Fruit fly (Drosophila melanogaster) whole organism, prepupa: ENCODE results near the gene scramb1.

ENCODE experiments used
- CG10631 ChIP-seq: fragments of 200-800 bp; sonication (Bioruptor generic); optimal IDR thresholded peaks from 2 replicates; lab custom pipeline; 2016; ENCODE audit warnings: missing biosample characterization, missing genetic modification characterization
- CG10669 ChIP-seq: fragments of 200-800 bp; sonication (Bioruptor generic); optimal IDR thresholded peaks from 3 replicates; lab custom pipeline; 2018; ENCODE audit warnings: missing biosample characterization, mild to moderate bottlenecking, missing genetic modification characterization, moderate library complexity
- CG11762 ChIP-seq: fragments of 200-800 bp; sonication (Bioruptor generic); optimal IDR thresholded peaks from 3 replicates; lab custom pipeline; 2016; ENCODE audit warnings: missing biosample characterization, missing genetic modification characterization; ENCODE audit not compliant: insufficient read depth
- CG11902 ChIP-seq: fragments of 200-800 bp; sonication (Bioruptor generic); optimal IDR thresholded peaks from 3 replicates; lab custom pipeline; 2016; ENCODE audit warnings: missing biosample characterization, missing genetic modification characterization
- CG15336 ChIP-seq: fragments of 200-800 bp; sonication (Bioruptor generic); IDR thresholded peaks from 2 replicates; pipeline ENCODE4 v1.3.6; 2022; ENCODE audit warnings: missing biosample characterization, missing genetic modification characterization
- CG16779 ChIP-seq: fragments of 200-800 bp; sonication (Bioruptor generic); optimal IDR thresholded peaks from 3 replicates; lab custom pipeline; 2017; ENCODE audit warnings: missing biosample characterization, mild to moderate bottlenecking, missing genetic modification characterization
- CG3032 ChIP-seq: fragments of 200-800 bp; optimal IDR thresholded peaks from 2 replicates; lab custom pipeline; 2019; ENCODE audit warnings: missing biosample characterization, mild to moderate bottlenecking, missing genetic modification characterization, moderate library complexity
- CG31627 ChIP-seq: fragments of 200-800 bp; sonication (Bioruptor generic); optimal IDR thresholded peaks from 3 replicates; lab custom pipeline; 2016; ENCODE audit warnings: missing biosample characterization, missing genetic modification characterization
- CG3919 ChIP-seq: fragments of 200-800 bp; sonication (Bioruptor generic); optimal IDR thresholded peaks from 3 replicates; lab custom pipeline; 2016; ENCODE audit warnings: missing biosample characterization, missing genetic modification characterization
- CG4318 ChIP-seq: fragments of 200-800 bp; sonication (Bioruptor generic); optimal IDR thresholded peaks from 3 replicates; lab custom pipeline; 2017; ENCODE audit warnings: missing biosample characterization, mild to moderate bottlenecking, missing genetic modification characterization
- CG6163 ChIP-seq: fragments of 200-800 bp; sonication (Bioruptor generic); IDR thresholded peaks from 3 replicates; pipeline ENCODE4 v1.3.6; 2022; ENCODE audit warnings: missing biosample characterization, missing genetic modification characterization
- CG6792 ChIP-seq: fragments of 200-800 bp; sonication (Bioruptor generic); optimal IDR thresholded peaks from 3 replicates; lab custom pipeline; 2016; ENCODE audit warnings: missing biosample characterization, missing genetic modification characterization
- CG6854 ChIP-seq: fragments of 200-800 bp; sonication (Bioruptor generic); optimal IDR thresholded peaks from 2 replicates; lab custom pipeline; 2017; ENCODE audit warnings: missing biosample characterization, mild to moderate bottlenecking, missing genetic modification characterization
- CG7368 ChIP-seq: fragments of 200-800 bp; sonication (Bioruptor generic); optimal IDR thresholded peaks from 3 replicates; lab custom pipeline; 2016; ENCODE audit warnings: missing biosample characterization, missing genetic modification characterization
- CG8119 ChIP-seq: fragments of 200-800 bp; sonication (Bioruptor generic); IDR thresholded peaks from 3 replicates; pipeline ENCODE4 v1.3.6; 2022; ENCODE audit warnings: missing biosample characterization, missing genetic modification characterization
- CG8319 ChIP-seq: fragments of 200-800 bp; sonication (Bioruptor generic); optimal IDR thresholded peaks from 3 replicates; lab custom pipeline; 2016; ENCODE audit warnings: missing biosample characterization, missing genetic modification characterization
- CG8632 ChIP-seq: fragments of 200-800 bp; sonication (Bioruptor generic); optimal IDR thresholded peaks from 3 replicates; lab custom pipeline; 2016; ENCODE audit warnings: missing biosample characterization, missing genetic modification characterization
- CG9139 ChIP-seq: fragments of 200-800 bp; sonication (Bioruptor generic); optimal IDR thresholded peaks from 3 replicates; lab custom pipeline; 2017; ENCODE audit warnings: missing biosample characterization, mild to moderate bottlenecking, missing genetic modification characterization
- Eip78C ChIP-seq: fragments of 200-800 bp; sonication (Bioruptor generic); peaks from one replicate; lab custom pipeline; 2016; ENCODE audit warnings: missing biosample characterization, missing genetic modification characterization
- Eip93F ChIP-seq: fragments of 200-800 bp; sonication (Bioruptor generic); optimal IDR thresholded peaks from 2 replicates; lab custom pipeline; 2016; ENCODE audit warnings: missing biosample characterization, mild to moderate bottlenecking, missing genetic modification characterization
- Ets21C ChIP-seq: fragments of 200-800 bp; sonication (Bioruptor generic); optimal IDR thresholded peaks from 3 replicates; lab custom pipeline; 2016; ENCODE audit warnings: missing biosample characterization, missing genetic modification characterization
- Ets96B ChIP-seq: fragments of 200-800 bp; optimal IDR thresholded peaks from 2 replicates; lab custom pipeline; 2019; ENCODE audit warnings: missing biosample characterization, mild to moderate bottlenecking, missing genetic modification characterization, moderate library complexity
- Hr4 ChIP-seq: fragments of 200-800 bp; sonication (Bioruptor generic); optimal IDR thresholded peaks from 3 replicates; lab custom pipeline; 2016; ENCODE audit warnings: missing biosample characterization, missing genetic modification characterization
- Lpt ChIP-seq: fragments of 200-800 bp; sonication (Bioruptor generic); optimal IDR thresholded peaks from 3 replicates; lab custom pipeline; 2016; ENCODE audit warnings: missing biosample characterization, missing genetic modification characterization
- OdsH ChIP-seq: fragments of 200-800 bp; sonication (Bioruptor generic); optimal IDR thresholded peaks from 3 replicates; lab custom pipeline; 2016; ENCODE audit warnings: missing biosample characterization, missing genetic modification characterization
- Smox ChIP-seq: fragments of 200-800 bp; sonication (Bioruptor generic); optimal IDR thresholded peaks from 3 replicates; lab custom pipeline; 2016; ENCODE audit warnings: missing biosample characterization, missing genetic modification characterization
- Sox102F ChIP-seq: fragments of 200-800 bp; sonication (Bioruptor generic); optimal IDR thresholded peaks from 2 replicates; lab custom pipeline; 2016; ENCODE audit warnings: missing biosample characterization, mild to moderate bottlenecking, missing genetic modification characterization
- Sox14 ChIP-seq: fragments of 200-800 bp; sonication (Bioruptor generic); optimal IDR thresholded peaks from 3 replicates; lab custom pipeline; 2016; ENCODE audit warnings: missing biosample characterization, missing genetic modification characterization
- Sox15 ChIP-seq: fragments of 200-800 bp; sonication (Bioruptor generic); optimal IDR thresholded peaks from 3 replicates; lab custom pipeline; 2016; ENCODE audit warnings: missing biosample characterization, missing genetic modification characterization
- achi ChIP-seq: fragments of 200-800 bp; sonication (Bioruptor generic); optimal IDR thresholded peaks from 3 replicates; lab custom pipeline; 2016; ENCODE audit warnings: missing biosample characterization, missing genetic modification characterization
- acj6 ChIP-seq: fragments of 200-800 bp; sonication (Bioruptor generic); optimal IDR thresholded peaks from 3 replicates; lab custom pipeline; 2016; ENCODE audit warnings: missing biosample characterization, missing genetic modification characterization
- dac ChIP-seq: fragments of 200-800 bp; sonication (Bioruptor generic); optimal IDR thresholded peaks from 2 replicates; lab custom pipeline; 2017; ENCODE audit warnings: missing biosample characterization, mild to moderate bottlenecking, missing genetic modification characterization
- dsx ChIP-seq: fragments of 200-800 bp; optimal IDR thresholded peaks from 3 replicates; lab custom pipeline; 2019; ENCODE audit warnings: missing biosample characterization, mild to moderate bottlenecking, missing genetic modification characterization, moderate library complexity; ENCODE audit not compliant: poor library complexity, severe bottlenecking
- eg ChIP-seq: fragments of 200-800 bp; sonication (Bioruptor generic); IDR thresholded peaks from 3 replicates; pipeline ENCODE4 v1.3.6; 2022; ENCODE audit warnings: missing biosample characterization, missing genetic modification characterization
- esn ChIP-seq: fragments of 200-800 bp; sonication (Bioruptor generic); optimal IDR thresholded peaks from 2 replicates; lab custom pipeline; 2016; ENCODE audit warnings: missing biosample characterization, mild to moderate bottlenecking, missing genetic modification characterization, moderate library complexity
- fd59A ChIP-seq: fragments of 200-800 bp; sonication (Bioruptor generic); optimal IDR thresholded peaks from 2 replicates; lab custom pipeline; 2017; ENCODE audit warnings: missing biosample characterization, mild to moderate bottlenecking, missing genetic modification characterization, missing genetic modification reagents
- fd85E ChIP-seq: fragments of 200-800 bp; sonication (Bioruptor generic); optimal IDR thresholded peaks from 3 replicates; lab custom pipeline; 2016; ENCODE audit warnings: missing biosample characterization, missing genetic modification characterization
- fkh ChIP-seq: fragments of 200-800 bp; sonication (Bioruptor generic); optimal IDR thresholded peaks from 3 replicates; lab custom pipeline; 2017; ENCODE audit warnings: missing biosample characterization, mild to moderate bottlenecking, missing genetic modification characterization, moderate library complexity
- lz ChIP-seq: fragments of 200-800 bp; sonication (Bioruptor generic); optimal IDR thresholded peaks from 3 replicates; lab custom pipeline; 2016; ENCODE audit warnings: missing biosample characterization, missing genetic modification characterization
- spab ChIP-seq: fragments of 200-800 bp; sonication (Bioruptor generic); optimal IDR thresholded peaks from 2 replicates; lab custom pipeline; 2017; ENCODE audit warnings: missing biosample characterization, mild to moderate bottlenecking, missing genetic modification characterization, missing genetic modification reagents
- ss ChIP-seq, 2 experiments: fragments of 200-800 bp; sonication (Bioruptor generic); optimal IDR thresholded peaks; 2 replicates in 1 of 2; 3 replicates in 1 of 2; lab custom pipeline; 2017 to 2018; ENCODE audit warnings: mild to moderate bottlenecking in 2 of 2, missing biosample characterization in 2 of 2, missing genetic modification characterization in 2 of 2, moderate library complexity in 1 of 2
- svp ChIP-seq: fragments of 200-800 bp; sonication (Bioruptor generic); peaks from one replicate; lab custom pipeline; 2016; ENCODE audit warnings: missing biosample characterization, missing genetic modification characterization
- topi ChIP-seq: fragments of 200-800 bp; sonication (Bioruptor generic); optimal IDR thresholded peaks from 3 replicates; lab custom pipeline; 2016; ENCODE audit warnings: missing biosample characterization, missing genetic modification characterization
- vri ChIP-seq: fragments of 200-800 bp; sonication (Bioruptor generic); optimal IDR thresholded peaks from 3 replicates; lab custom pipeline; 2016; ENCODE audit warnings: missing biosample characterization, mild to moderate bottlenecking, missing genetic modification characterization

The scramb1 gene

DNA sequence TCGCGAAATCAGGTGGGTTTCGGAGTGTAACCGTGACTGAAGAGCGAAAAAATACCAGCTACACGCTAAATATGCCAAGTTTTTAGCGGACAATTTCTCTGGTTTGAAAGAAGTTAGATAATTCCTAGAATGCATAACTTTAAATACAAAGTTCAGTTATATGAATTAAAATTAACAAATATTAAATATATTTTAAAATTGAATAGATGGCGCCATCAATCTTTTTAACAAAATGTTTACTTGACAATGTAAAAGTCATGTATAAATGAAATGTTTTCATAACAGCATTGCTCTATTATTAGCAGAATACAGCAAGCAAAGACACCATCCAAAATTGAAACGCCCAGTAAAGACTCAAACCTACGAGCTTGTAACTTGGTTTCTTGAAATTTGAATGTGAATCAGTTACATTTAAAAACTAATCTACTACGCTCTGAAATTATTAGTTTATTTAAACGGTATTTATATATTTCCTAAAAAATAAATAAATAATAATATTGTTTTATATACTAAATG is at the start of gene scramb1:
TSS of gene scramb1 (minus strand) at position 27 of the 516 bp plus-strand sequence.
- TF ChIP-seq acj6 (GFP tag; lab: Kevin White, UChicago) (no peak), dsx (GFP tag; lab: Kevin White, UChicago) (peak; percentile 28)
- TF ChIP-seq, all 60 proteins: peak for 1

DNA sequence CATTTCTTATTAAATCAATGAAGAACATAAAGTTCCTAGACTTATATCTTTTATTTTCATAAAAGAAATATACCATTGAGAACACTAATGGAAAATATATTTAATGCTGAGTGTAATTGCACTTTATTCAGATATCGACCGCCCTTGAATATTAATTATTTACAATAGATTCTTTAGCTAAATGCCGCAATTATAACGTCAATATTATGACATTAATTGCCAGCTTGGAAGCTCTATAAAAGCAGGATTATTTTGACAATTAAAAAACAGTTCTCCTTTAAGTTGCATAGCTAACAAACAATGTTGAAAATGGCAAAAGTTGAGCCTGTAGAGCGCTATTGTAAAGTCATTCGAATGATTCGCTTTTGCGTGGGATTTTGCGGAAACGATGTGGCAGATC is 47.9 kb upstream of the scramb1 start, which contains the start of gene Or67d:
TSS of gene Or67d (plus strand) at position 301 of the 400 bp plus-strand sequence.
- TF ChIP-seq Sox15 (GFP tag; lab: Kevin White, UChicago) = no peak
- no peak for TF ChIP-seq CG11762
- TF ChIP-seq spab (GFP tag; lab: Kevin White, UChicago) = no peak
- no peak for TF ChIP-seq Smox (GFP tag; lab: Kevin White, UChicago)
- no peak for TF ChIP-seq CG31627
- no peak for TF ChIP-seq lz (GFP tag; lab: Kevin White, UChicago)

DNA sequence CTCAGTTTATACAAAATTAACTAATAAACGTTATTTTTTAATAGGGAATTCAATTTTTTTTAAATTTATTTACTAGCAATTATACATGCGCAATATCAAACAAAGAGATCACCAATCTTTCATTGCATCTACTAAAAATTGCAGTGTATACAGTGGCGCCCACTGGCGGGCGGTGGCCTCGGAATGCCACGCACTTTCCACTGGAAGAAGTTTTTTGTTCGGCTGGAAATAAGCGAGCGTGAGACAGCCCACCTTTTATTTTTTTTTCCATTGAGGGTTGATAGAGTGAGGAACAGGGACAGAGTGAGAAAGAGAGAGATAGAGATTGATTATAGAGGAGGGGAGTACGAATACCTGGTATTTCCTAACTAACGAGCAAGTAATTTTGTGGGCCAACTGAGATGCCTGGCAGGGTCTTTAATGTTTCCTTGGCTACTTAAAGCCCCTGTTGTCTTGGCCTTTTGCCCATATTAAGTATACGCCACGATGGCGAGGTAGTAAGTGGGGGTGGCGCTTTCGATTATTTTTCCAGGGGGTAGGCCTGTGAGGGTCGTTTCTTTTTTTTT is 46.7 kb upstream of the scramb1 start:
- TF ChIP-seq OdsH (no peak), svp (GFP tag; lab: Kevin White, UChicago) (peak; percentile 53), Eip78C (GFP tag; lab: Kevin White, UChicago) (peak; percentile 25)

DNA sequence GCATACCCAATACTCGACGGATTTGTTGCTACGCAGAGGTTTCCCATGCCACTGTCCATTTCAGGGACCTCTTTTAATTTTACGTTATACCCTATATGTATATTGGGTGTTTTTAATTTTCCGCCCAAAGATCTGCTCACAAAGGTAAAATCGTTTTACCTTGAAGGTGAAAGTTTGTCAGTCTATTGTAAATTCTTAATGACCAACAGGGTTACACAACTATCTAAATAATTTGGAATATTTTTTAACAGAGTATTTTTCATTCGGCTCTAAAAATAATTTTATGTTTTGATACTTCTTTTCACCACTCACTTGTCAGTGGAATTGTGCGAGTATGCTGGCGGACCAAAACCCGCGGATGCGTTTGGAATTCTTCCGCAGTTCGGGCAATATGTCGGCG is 42.6 kb upstream of the scramb1 start:
- peak; percentile 56 for TF ChIP-seq esn
- peak; percentile 57 for TF ChIP-seq Smox (GFP tag; lab: Kevin White, UChicago)
- no peak for TF ChIP-seq CG9139 (GFP tag; lab: Kevin White, UChicago)
- no peak for TF ChIP-seq CG6163 (GFP tag; lab: Robert Waterston, UW)
- TF ChIP-seq CG3919 = no peak
- peak; percentile 35 for TF ChIP-seq achi (GFP tag; lab: Kevin White, UChicago)
- TF ChIP-seq CG7368 (GFP tag; lab: Kevin White, UChicago) = no peak
- peak; percentile 26 for TF ChIP-seq fd59A (GFP tag; lab: Kevin White, UChicago)
- TF ChIP-seq CG4318 = no peak
- TF ChIP-seq CG15336 = no peak
- no peak for TF ChIP-seq dsx (GFP tag; lab: Kevin White, UChicago)
- TF ChIP-seq Eip78C (GFP tag; lab: Kevin White, UChicago) = peak; percentile 88
- no peak for TF ChIP-seq eg
- no peak for TF ChIP-seq CG6792
- no peak for TF ChIP-seq CG11762
- TF ChIP-seq acj6 (GFP tag; lab: Kevin White, UChicago) = peak; percentile 39
- TF ChIP-seq Lpt (GFP tag; lab: Kevin White, UChicago) = no peak
- no peak for TF ChIP-seq CG8319 (GFP tag; lab: Kevin White, UChicago)
- peak; percentile 26 for TF ChIP-seq lz (GFP tag; lab: Kevin White, UChicago)
- TF ChIP-seq fkh (GFP tag; lab: Kevin White, UChicago) = no peak
- peak; percentile 14 for TF ChIP-seq Ets96B (tag; lab: Kevin White, UChicago)
- peak; percentile 20 for TF ChIP-seq topi (GFP tag; lab: Kevin White, UChicago)
- TF ChIP-seq Sox102F (GFP tag; lab: Kevin White, UChicago) = peak; percentile 54
- no peak for TF ChIP-seq CG6854 (GFP tag; lab: Kevin White, UChicago)
- TF ChIP-seq Eip93F (GFP tag; lab: Kevin White, UChicago) = no peak
- TF ChIP-seq CG16779 (tag; lab: Kevin White, UChicago) = no peak
- TF ChIP-seq CG3032 (tag; lab: Kevin White, UChicago) = peak; percentile 14
- TF ChIP-seq CG11902 (GFP tag; lab: Kevin White, UChicago) = no peak
- TF ChIP-seq dac = no peak
- TF ChIP-seq CG8632 (GFP tag; lab: Kevin White, UChicago) = no peak
- TF ChIP-seq Ets21C (GFP tag; lab: Kevin White, UChicago) = peak; percentile 16
- TF ChIP-seq CG8119 = no peak
- peak; percentile 42 for TF ChIP-seq vri
- TF ChIP-seq Sox15 (GFP tag; lab: Kevin White, UChicago) = no peak
- TF ChIP-seq Hr4 = no peak
- peak; percentile 8 for TF ChIP-seq CG10669
- TF ChIP-seq CG10631 = peak; percentile 31
- peak; percentile 10 for TF ChIP-seq Sox14 (GFP tag; lab: Kevin White, UChicago)
- TF ChIP-seq spab (GFP tag; lab: Kevin White, UChicago) = no peak
- no peak for TF ChIP-seq fd85E (GFP tag; lab: Kevin White, UChicago)
- TF ChIP-seq ss (GFP tag; optimal IDR thresholded peaks at IDR 0.05; lab: Kevin White, UChicago) = peak in 1 of 2 experiments; percentile 40
